Fruit fly (Drosophila melanogaster) whole organism, embryonic: ENCODE measurements around the gene CG42592.

Experiments used
- Bgb ChIP-seq: fragments of 200-800 bp; sonication (Bioruptor generic); IDR thresholded peaks from 2 replicates; pipeline ENCODE4 v1.3.6; 2022; ENCODE audit warnings: missing biosample characterization, missing genetic modification characterization; ENCODE audit not compliant: partially characterized antibody
- CG10959 ChIP-seq: fragments of 200-800 bp; sonication (Bioruptor generic); IDR thresholded peaks from 2 replicates; pipeline ENCODE4 v1.3.6; 2022; ENCODE audit warnings: missing biosample characterization, missing genetic modification characterization
- CG12155 ChIP-seq: fragments of 200-800 bp; sonication (Bioruptor generic); optimal IDR thresholded peaks from 3 replicates; lab custom pipeline; 2016; ENCODE audit warnings: missing biosample characterization, missing genetic modification characterization
- CG1233 ChIP-seq: fragments of 200-800 bp; sonication (Bioruptor generic); optimal IDR thresholded peaks from 4 replicates; lab custom pipeline; 2018; ENCODE audit warnings: missing biosample characterization, mild to moderate bottlenecking, missing genetic modification characterization
- CG13287 ChIP-seq: fragments of 200-800 bp; sonication (Bioruptor generic); IDR thresholded peaks from 2 replicates; pipeline ENCODE4 v1.3.6; 2022; ENCODE audit warnings: missing biosample characterization, missing genetic modification characterization; ENCODE audit not compliant: partially characterized antibody
- CG14710 ChIP-seq: fragments of 200-800 bp; sonication (Bioruptor generic); optimal IDR thresholded peaks from 3 replicates; lab custom pipeline; 2019; ENCODE audit warnings: missing biosample characterization, mild to moderate bottlenecking, missing genetic modification characterization, moderate library complexity
- CG16863 ChIP-seq: fragments of 200-800 bp; sonication (Bioruptor generic); optimal IDR thresholded peaks from 3 replicates; lab custom pipeline; 2016; ENCODE audit warnings: missing biosample characterization, missing genetic modification characterization
- CG17802 ChIP-seq: fragments of 200-800 bp; sonication (Bioruptor generic); optimal IDR thresholded peaks from 2 replicates; lab custom pipeline; 2018; ENCODE audit warnings: missing biosample characterization, mild to moderate bottlenecking, missing genetic modification characterization, moderate library complexity
- CG18599 ChIP-seq: fragments of 200-800 bp; sonication (Bioruptor generic); optimal IDR thresholded peaks from 3 replicates; lab custom pipeline; 2017; ENCODE audit warnings: missing biosample characterization, missing genetic modification characterization, mild to moderate bottlenecking, moderate library complexity, missing genetic modification reagents
- CG2116 ChIP-seq: fragments of 200-800 bp; sonication (Bioruptor generic); optimal IDR thresholded peaks from 3 replicates; lab custom pipeline; 2018; ENCODE audit warnings: missing biosample characterization, mild to moderate bottlenecking, missing genetic modification characterization
- CG2199 ChIP-seq: fragments of 200-800 bp; sonication (Bioruptor generic); IDR thresholded peaks from 3 replicates; pipeline ENCODE4 v1.3.6; 2022; ENCODE audit warnings: missing biosample characterization, missing genetic modification characterization
- CG31365 ChIP-seq: fragments of 200-800 bp; sonication (Bioruptor generic); optimal IDR thresholded peaks from 2 replicates; lab custom pipeline; 2018; ENCODE audit warnings: missing biosample characterization, mild to moderate bottlenecking, missing genetic modification characterization
- CG33213 ChIP-seq: fragments of 200-800 bp; sonication (Bioruptor generic); optimal IDR thresholded peaks from 3 replicates; lab custom pipeline; 2016; ENCODE audit warnings: missing biosample characterization, missing genetic modification characterization
- CG4360 ChIP-seq: fragments of 200-800 bp; sonication (Bioruptor generic); IDR thresholded peaks from 2 replicates; pipeline ENCODE4 v1.3.6; 2022; ENCODE audit warnings: missing biosample characterization, missing genetic modification characterization
- CG6654 ChIP-seq: fragments of 200-800 bp; sonication (Bioruptor generic); optimal IDR thresholded peaks from 2 replicates; lab custom pipeline; 2017; ENCODE audit warnings: missing biosample characterization, mild to moderate bottlenecking, missing genetic modification characterization
- CG7928 ChIP-seq: fragments of 200-800 bp; sonication (Bioruptor generic); optimal IDR thresholded peaks from 2 replicates; lab custom pipeline; 2017; ENCODE audit warnings: missing biosample characterization, mild to moderate bottlenecking, missing genetic modification characterization
- CG8359 ChIP-seq: fragments of 200-800 bp; sonication (Bioruptor generic); optimal IDR thresholded peaks from 2 replicates; lab custom pipeline; 2017; ENCODE audit warnings: missing biosample characterization, mild to moderate bottlenecking, missing genetic modification characterization, borderline replicate concordance
- Dek ChIP-seq: fragments of 200-800 bp; sonication (Bioruptor generic); optimal IDR thresholded peaks from 3 replicates; lab custom pipeline; 2019; ENCODE audit warnings: missing biosample characterization, mild to moderate bottlenecking, missing genetic modification characterization, moderate library complexity
- Dip2 ChIP-seq: fragments of 200-800 bp; sonication (Bioruptor generic); IDR thresholded peaks from 2 replicates; pipeline ENCODE4 v1.3.6; 2022; ENCODE audit warnings: missing biosample characterization, missing genetic modification characterization
- E2f1 ChIP-seq: fragments of 200-800 bp; sonication (Bioruptor generic); IDR thresholded peaks from 2 replicates; pipeline ENCODE4 v1.3.6; 2022; ENCODE audit warnings: missing biosample characterization, missing genetic modification characterization
- Ets97D ChIP-seq: fragments of 200-800 bp; sonication (Bioruptor generic); optimal IDR thresholded peaks from 3 replicates; lab custom pipeline; 2016; ENCODE audit warnings: missing biosample characterization, missing genetic modification characterization
- HLH3B ChIP-seq: fragments of 200-800 bp; sonication (Bioruptor generic); IDR thresholded peaks from 2 replicates; pipeline ENCODE4 v1.3.6; 2022; ENCODE audit warnings: missing biosample characterization, missing genetic modification characterization
- Hey ChIP-seq: fragments of 200-800 bp; sonication (Bioruptor generic); optimal IDR thresholded peaks from 3 replicates; lab custom pipeline; 2018; ENCODE audit warnings: missing biosample characterization, mild to moderate bottlenecking, missing genetic modification characterization
- HmgZ ChIP-seq: fragments of 200-800 bp; sonication (Bioruptor generic); optimal IDR thresholded peaks from 2 replicates; lab custom pipeline; 2018; ENCODE audit warnings: missing biosample characterization, mild to moderate bottlenecking, missing genetic modification characterization
- Hmr ChIP-seq: fragments of 200-800 bp; sonication (Bioruptor generic); optimal IDR thresholded peaks from 3 replicates; lab custom pipeline; 2017; ENCODE audit warnings: mild to moderate bottlenecking, missing biosample characterization, missing genetic modification reagents, missing genetic modification characterization
- Hr39 ChIP-seq: fragments of >200 bp; optimal IDR thresholded peaks from 2 replicates; lab custom pipeline; 2017
- MBD-R2 ChIP-seq: fragments of 200-800 bp; sonication (Bioruptor generic); IDR thresholded peaks from 2 replicates; pipeline ENCODE4 v1.3.6; 2022; ENCODE audit warnings: missing biosample characterization, missing genetic modification characterization
- Myb ChIP-seq: fragments of 200-800 bp; sonication (Bioruptor generic); optimal IDR thresholded peaks from 2 replicates; lab custom pipeline; 2016; ENCODE audit warnings: missing biosample characterization, missing genetic modification characterization
- Opbp ChIP-seq: fragments of 200-800 bp; sonication (Bioruptor generic); IDR thresholded peaks from 3 replicates; pipeline ENCODE4 v1.3.6; 2022; ENCODE audit warnings: missing biosample characterization, missing genetic modification characterization; ENCODE audit not compliant: partially characterized antibody
- Optix ChIP-seq: fragments of 200-800 bp; sonication (Bioruptor generic); IDR thresholded peaks from 3 replicates; pipeline ENCODE4 v1.3.6; 2022; ENCODE audit warnings: missing biosample characterization, missing genetic modification characterization
- YL-1 ChIP-seq: fragments of 200-800 bp; sonication (Bioruptor generic); optimal IDR thresholded peaks from 3 replicates; lab custom pipeline; 2017; ENCODE audit warnings: missing biosample characterization, mild to moderate bottlenecking, missing genetic modification characterization
- ash1 ChIP-seq: fragments of 200-800 bp; sonication (Bioruptor generic); optimal IDR thresholded peaks from 2 replicates; lab custom pipeline; 2018; ENCODE audit warnings: missing biosample characterization, mild to moderate bottlenecking, missing genetic modification characterization
- bowl ChIP-seq: fragments of 200-800 bp; sonication (Bioruptor generic); IDR thresholded peaks from 2 replicates; pipeline ENCODE4 v1.3.6; 2022; ENCODE audit warnings: missing biosample characterization, missing genetic modification characterization
- crc ChIP-seq: fragments of 200-800 bp; sonication (Bioruptor generic); optimal IDR thresholded peaks from 2 replicates; lab custom pipeline; 2016; ENCODE audit warnings: missing biosample characterization, missing genetic modification characterization
- crol ChIP-seq: fragments of 200-800 bp; sonication (Bioruptor generic); IDR thresholded peaks from 2 replicates; pipeline ENCODE4 v1.3.6; 2022; ENCODE audit warnings: missing biosample characterization, missing genetic modification characterization
- emc ChIP-seq: fragments of 200-800 bp; sonication (Bioruptor generic); optimal IDR thresholded peaks from 2 replicates; lab custom pipeline; 2016; ENCODE audit warnings: missing biosample characterization, missing genetic modification characterization
- exex ChIP-seq: fragments of 200-800 bp; sonication (Bioruptor generic); optimal IDR thresholded peaks from 4 replicates; lab custom pipeline; 2018; ENCODE audit warnings: missing biosample characterization, mild to moderate bottlenecking, missing genetic modification characterization, moderate library complexity
- gcm2 ChIP-seq: fragments of 200-800 bp; sonication (Bioruptor generic); optimal IDR thresholded peaks from 2 replicates; lab custom pipeline; 2016; ENCODE audit warnings: missing biosample characterization, missing genetic modification characterization
- gfzf ChIP-seq: fragments of 200-800 bp; sonication (Bioruptor generic); optimal IDR thresholded peaks from 2 replicates; lab custom pipeline; 2016; ENCODE audit warnings: missing biosample characterization, mild to moderate bottlenecking, missing genetic modification characterization, moderate library complexity
- insv ChIP-seq, 2 experiments: fragments of 200-800 bp; sonication (Bioruptor generic); optimal IDR thresholded peaks; 3 replicates each; lab custom pipeline; 2016 to 2018; ENCODE audit warnings: missing biosample characterization in 2 of 2, missing genetic modification characterization in 2 of 2
- jumu ChIP-seq: fragments of 200-800 bp; sonication (Bioruptor generic); optimal IDR thresholded peaks from 3 replicates; lab custom pipeline; 2016; ENCODE audit warnings: missing biosample characterization, missing genetic modification characterization
- ken ChIP-seq: fragments of 200-800 bp; sonication (Bioruptor generic); IDR thresholded peaks from 3 replicates; pipeline ENCODE4 v1.3.6; 2022; ENCODE audit warnings: missing biosample characterization, missing genetic modification characterization
- mirr ChIP-seq: fragments of 200-800 bp; sonication (Bioruptor generic); optimal IDR thresholded peaks from 3 replicates; lab custom pipeline; 2018; ENCODE audit warnings: missing biosample characterization, mild to moderate bottlenecking, missing genetic modification characterization
- nau ChIP-seq: fragments of 200-800 bp; sonication (Bioruptor generic); optimal IDR thresholded peaks from 3 replicates; lab custom pipeline; 2017; ENCODE audit warnings: missing biosample characterization, mild to moderate bottlenecking, missing genetic modification characterization, missing genetic modification reagents
- nerfin-1 ChIP-seq: fragments of 200-800 bp; sonication (Bioruptor generic); optimal IDR thresholded peaks from 3 replicates; lab custom pipeline; 2019; ENCODE audit warnings: missing biosample characterization, mild to moderate bottlenecking, missing genetic modification characterization, moderate library complexity
- phol ChIP-seq: fragments of 200-800 bp; sonication (Bioruptor generic); optimal IDR thresholded peaks from 3 replicates; lab custom pipeline; 2018; ENCODE audit warnings: missing biosample characterization, mild to moderate bottlenecking, missing genetic modification characterization, moderate library complexity
- repo ChIP-seq: fragments of 200-800 bp; sonication (Bioruptor generic); optimal IDR thresholded peaks from 2 replicates; lab custom pipeline; 2016; ENCODE audit warnings: missing biosample characterization, missing genetic modification characterization
- scrt ChIP-seq: fragments of 200-800 bp; sonication (Bioruptor generic); optimal IDR thresholded peaks from 2 replicates; lab custom pipeline; 2018; ENCODE audit warnings: missing biosample characterization, mild to moderate bottlenecking, missing genetic modification characterization, moderate library complexity
- slp2 ChIP-seq: fragments of 200-800 bp; sonication (Bioruptor generic); optimal IDR thresholded peaks from 2 replicates; lab custom pipeline; 2016; ENCODE audit warnings: missing biosample characterization, missing genetic modification characterization
- stwl ChIP-seq: fragments of 200-800 bp; sonication (Bioruptor generic); optimal IDR thresholded peaks from 3 replicates; lab custom pipeline; 2018; ENCODE audit warnings: missing biosample characterization, mild to moderate bottlenecking, missing genetic modification characterization, moderate library complexity
- tap ChIP-seq: fragments of 200-800 bp; optimal IDR thresholded peaks from 3 replicates; lab custom pipeline; 2019; ENCODE audit warnings: missing biosample characterization, mild to moderate bottlenecking, missing genetic modification characterization, moderate library complexity
- yki ChIP-seq: fragments of >200 bp; optimal IDR thresholded peaks from 3 replicates; lab custom pipeline; 2018

Gene CG42592

dm6 chr3R:29857228-29857627, 21.1 kb upstream of the CG42592 start, which contains the start of gene dgt1 (continued):
- TF ChIP-seq exex: no peak
- no peak for TF ChIP-seq CG17802 (tag; lab: Kevin White, UChicago)
- peak; percentile 80 for TF ChIP-seq YL-1 (GFP tag; lab: Kevin White, UChicago)
- TF ChIP-seq slp2 (GFP tag; lab: Kevin White, UChicago): no peak
- TF ChIP-seq CG7928 (GFP tag; lab: Kevin White, UChicago): no peak
- peak; percentile 32; the same call in 1 of the 2 replicates for TF ChIP-seq CG13287 (GFP tag; lab: Robert Waterston, UW)
- no peak for TF ChIP-seq tap
- no peak for TF ChIP-seq ash1
- TF ChIP-seq gfzf (GFP tag; lab: Kevin White, UChicago): peak; percentile 93
- TF ChIP-seq Ets97D (GFP tag; lab: Kevin White, UChicago): peak; percentile 43
- TF ChIP-seq insv (GFP tag; optimal IDR thresholded peaks at IDR 0.05; lab: Kevin White, UChicago): peak in 1 of 2 experiments; percentile 56
- no peak for TF ChIP-seq Dek (tag; lab: Kevin White, UChicago)
- TF ChIP-seq CG12155: peak; percentile 78
- peak; percentile 29 for TF ChIP-seq CG2116 (GFP tag; lab: Kevin White, UChicago)
- TF ChIP-seq crc (GFP tag; lab: Kevin White, UChicago): no peak
- TF ChIP-seq nerfin-1: no peak
- no peak for TF ChIP-seq scrt
- peak; percentile 67 for TF ChIP-seq Myb (GFP tag; lab: Kevin White, UChicago)
- no peak for TF ChIP-seq bowl (GFP tag; lab: Robert Waterston, UW)
- peak; percentile 58; the same call in 1 of the 3 replicates for TF ChIP-seq Opbp (GFP tag; lab: Robert Waterston, UW)
- no peak for TF ChIP-seq Hr39
- TF ChIP-seq CG4360 (GFP tag; lab: Robert Waterston, UW): no peak
- no peak for TF ChIP-seq CG6654 (GFP tag; lab: Kevin White, UChicago)
- TF ChIP-seq CG33213 (GFP tag; lab: Kevin White, UChicago): no peak
- no peak for TF ChIP-seq yki (lab: Kevin White, UChicago)
- no peak for TF ChIP-seq Dip2
- TF ChIP-seq CG18599: no peak
- TF ChIP-seq CG16863: no peak
- TF ChIP-seq CG31365: no peak
- no peak for TF ChIP-seq CG8359 (GFP tag; lab: Kevin White, UChicago)
- no peak for TF ChIP-seq stwl (tag; lab: Kevin White, UChicago)
- TF ChIP-seq CG2199 (GFP tag; lab: Robert Waterston, UW): no peak
- TF ChIP-seq gcm2 (GFP tag; lab: Kevin White, UChicago): no peak
- TF ChIP-seq Bgb (GFP tag; lab: Robert Waterston, UW): peak; percentile 11; the same call in 1 of the 2 replicates
- TF ChIP-seq crol (GFP tag; lab: Robert Waterston, UW): no peak
- no peak for TF ChIP-seq HLH3B (GFP tag; lab: Robert Waterston, UW)
- no peak for TF ChIP-seq E2f1 (GFP tag; lab: Robert Waterston, UW)
- TF ChIP-seq ken (GFP tag; lab: Robert Waterston, UW): no peak
- no peak for TF ChIP-seq CG10959
- TF ChIP-seq Hmr (GFP tag; lab: Kevin White, UChicago): no peak
- peak; percentile 85 for TF ChIP-seq CG14710 (tag; lab: Kevin White, UChicago)
- TF ChIP-seq HmgZ (tag; lab: Kevin White, UChicago): peak; percentile 63
- TF ChIP-seq mirr (GFP tag; lab: Kevin White, UChicago): no peak
- TF ChIP-seq nau (GFP tag; lab: Kevin White, UChicago): no peak
- TF ChIP-seq MBD-R2 (GFP tag; lab: Robert Waterston, UW): peak; percentile 80
- peak; percentile 14 for TF ChIP-seq phol (tag; lab: Kevin White, UChicago)
- TF ChIP-seq CG1233 (GFP tag; lab: Kevin White, UChicago): no peak
- TF ChIP-seq emc: no peak
- TF ChIP-seq jumu (GFP tag; lab: Kevin White, UChicago): no peak
- no peak for TF ChIP-seq repo (GFP tag; lab: Kevin White, UChicago)
- no peak for TF ChIP-seq Hey
- TF ChIP-seq Optix (GFP tag; lab: Robert Waterston, UW): no peak
